Worm (Caenorhabditis elegans): ENCODE measurements around the gene R02D5.10.
A peak's percentile ranks its signal among the peaks of the same experiment; 100 is the strongest.

Gene R02D5.10

DNA sequence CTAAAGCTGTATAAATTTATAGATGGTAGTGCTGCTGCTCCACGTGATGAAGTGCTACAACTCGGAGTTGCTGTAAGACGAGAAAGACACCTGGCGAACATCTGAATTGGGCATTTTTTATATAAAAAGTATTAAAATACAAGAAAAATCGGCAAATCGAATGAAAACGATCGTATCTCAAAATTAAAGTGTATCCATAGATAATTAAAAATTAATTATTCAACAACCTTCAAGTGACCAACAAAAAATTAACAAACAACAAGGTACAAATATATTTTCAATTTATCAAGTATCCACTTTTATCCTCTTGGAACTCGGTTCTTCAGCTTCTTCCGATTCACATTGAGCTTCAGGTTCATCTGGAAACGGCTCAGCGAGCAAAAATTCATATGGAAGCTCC lies 37.2 kb downstream of the R02D5.10 start, which contains the start of gene R02D5.8:
TSS of gene R02D5.8 (minus strand) at position 101 of the 400 bp plus-strand sequence.
- TF ChIP-seq ceh-58 (GFP tag; IDR thresholded peaks at IDR 0.05), result no peak
- TF ChIP-seq bed-1 (GFP tag; IDR thresholded peaks at IDR 0.05), result no peak
- TF ChIP-seq snpc-4 (GFP tag; optimal IDR thresholded peaks at IDR 0.05), result no peak
- TF ChIP-seq snpc-4 (tag; optimal IDR thresholded peaks at IDR 0.05), result no peak
- no peak for TF ChIP-seq madf-8 (GFP tag; conservative IDR thresholded peaks at IDR 0.05)
- TF ChIP-seq madf-10 (tag; optimal IDR thresholded peaks at IDR 0.05), result no peak
- no peak for TF ChIP-seq hsf-1 (GFP tag; IDR thresholded peaks at IDR 0.05)
- no peak for TF ChIP-seq die-1 (tag; optimal IDR thresholded peaks at IDR 0.05)
- no peak for TF ChIP-seq F49E8.2 (tag; optimal IDR thresholded peaks at IDR 0.05; ENCODE audit: insufficient read depth)
- no peak for TF ChIP-seq Y79H2A.3 (GFP tag; conservative IDR thresholded peaks at IDR 0.05)

DNA sequence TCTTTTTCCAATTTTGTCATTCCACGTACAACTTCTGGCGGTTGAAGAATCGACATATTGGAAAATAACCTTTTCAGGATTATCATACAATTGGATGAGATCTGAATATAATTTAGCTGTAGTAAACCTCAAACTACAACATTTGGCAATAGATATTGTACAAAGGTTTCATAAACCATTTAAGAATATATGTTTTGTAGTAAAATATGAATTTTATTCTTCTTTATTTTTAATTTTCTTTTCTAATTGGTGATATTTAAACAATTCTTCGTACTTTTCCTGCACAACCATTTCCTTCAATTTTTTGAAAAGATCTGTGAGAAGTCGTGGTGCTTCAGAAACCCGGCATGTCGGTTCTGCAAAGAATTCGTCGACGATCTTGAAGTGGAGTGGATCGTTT lies 38.9 kb downstream of the R02D5.10 start, which contains the start of gene C53A5.17:
TSS of gene C53A5.17 (minus strand) at position 101 of the 400 bp plus-strand sequence.
- no peak for TF ChIP-seq pha-4 (tag; optimal IDR thresholded peaks at IDR 0.05)
- no peak for TF ChIP-seq ceh-91 (GFP tag; IDR thresholded peaks at IDR 0.05)
- no peak for TF ChIP-seq die-1 (tag; optimal IDR thresholded peaks at IDR 0.05)
- no peak for TF ChIP-seq F37B4.10 (GFP tag; IDR thresholded peaks at IDR 0.05)
- TF ChIP-seq madf-8 (GFP tag; conservative IDR thresholded peaks at IDR 0.05), result no peak
- TF ChIP-seq mcd-1 (GFP tag; IDR thresholded peaks at IDR 0.05), result no peak
- no peak for TF ChIP-seq mxl-1 (tag; optimal IDR thresholded peaks at IDR 0.05)
- no peak for TF ChIP-seq somi-1 (GFP tag; optimal IDR thresholded peaks at IDR 0.05)
- TF ChIP-seq rec-8 (tag; optimal IDR thresholded peaks at IDR 0.05), result no peak
- TF ChIP-seq K12H6.12 (tag; optimal IDR thresholded peaks at IDR 0.05), result no peak
- no peak for TF ChIP-seq mel-28 (tag; optimal IDR thresholded peaks at IDR 0.05; ENCODE audit: borderline replicate concordance)

DNA sequence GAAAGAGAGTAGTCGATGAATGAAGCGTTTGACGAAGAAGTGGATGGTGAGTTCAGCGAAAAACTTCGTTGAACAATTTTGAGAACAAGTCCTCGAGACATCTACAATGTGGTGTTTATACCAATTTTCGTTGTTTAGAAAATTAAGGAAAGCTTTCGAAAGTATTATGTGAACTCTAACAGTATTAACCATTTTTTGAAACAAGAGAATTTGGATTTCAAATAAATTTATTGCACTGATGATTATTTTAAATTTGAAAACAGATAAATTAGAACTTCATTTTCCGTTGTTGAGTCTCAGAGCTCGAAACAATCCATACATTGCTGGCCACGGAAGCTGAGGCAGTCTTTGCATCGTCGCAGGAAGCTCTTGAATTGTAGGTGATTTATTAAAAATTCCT lies 40.4 kb downstream of the R02D5.10 start, which contains the start of gene C53A5.16:
TSS of gene C53A5.16 (minus strand) at position 101 of the 400 bp plus-strand sequence.
- TF ChIP-seq mes-4 (tag; optimal IDR thresholded peaks at IDR 0.05), result no peak
- TF ChIP-seq lag-1 (GFP tag; IDR thresholded peaks at IDR 0.05), result no peak
- TF ChIP-seq him-1 (tag; optimal IDR thresholded peaks at IDR 0.05), result no peak
- no peak for TF ChIP-seq pbrm-1 (GFP tag; IDR thresholded peaks at IDR 0.05)
- no peak for TF ChIP-seq madf-6 (GFP tag; IDR thresholded peaks at IDR 0.05)
- TF ChIP-seq bed-2 (GFP tag; IDR thresholded peaks at IDR 0.05), result no peak
- no peak for TF ChIP-seq cebp-1 (GFP tag; IDR thresholded peaks at IDR 0.05)
- TF ChIP-seq cebp-1 (tag; optimal IDR thresholded peaks at IDR 0.05), result no peak
- no peak for TF ChIP-seq egl-18 (GFP tag; IDR thresholded peaks at IDR 0.05)
- no peak for TF ChIP-seq F55B11.4 (tag; optimal IDR thresholded peaks at IDR 0.05; ENCODE audit: borderline replicate concordance, insufficient read depth)
- no peak for TF ChIP-seq ZK185.1 (tag; optimal IDR thresholded peaks at IDR 0.05; ENCODE audit: poor library complexity, severe bottlenecking)
- TF ChIP-seq nhr-90 (tag; optimal IDR thresholded peaks at IDR 0.05), result no peak
- no peak for TF ChIP-seq mxl-1 (tag; optimal IDR thresholded peaks at IDR 0.05)
- no peak for TF ChIP-seq efl-1 (GFP tag; optimal IDR thresholded peaks at IDR 0.05)
- no peak for TF ChIP-seq let-526 (GFP tag; IDR thresholded peaks at IDR 0.05)

DNA sequence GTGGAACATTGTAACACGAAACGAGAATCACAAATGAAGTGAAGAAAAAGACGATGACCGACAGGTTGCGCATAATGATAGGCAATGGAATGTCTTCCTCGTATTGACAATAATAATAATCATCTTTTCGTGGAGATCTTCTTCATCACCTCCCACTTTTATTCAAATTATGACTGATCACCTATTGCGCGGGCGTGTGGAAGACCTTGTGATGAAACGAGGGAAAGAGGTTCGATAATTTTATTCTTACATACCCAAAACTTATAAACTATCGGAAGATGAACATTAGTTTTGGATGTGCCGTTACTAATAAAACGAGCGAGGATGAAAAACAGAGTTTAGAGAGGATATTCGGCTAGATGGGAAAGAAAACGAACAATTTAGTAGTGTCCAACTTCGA lies 41.0 kb downstream of the R02D5.10 start, which contains the start of gene C53A5.2:
TSS of gene C53A5.2 (minus strand) at position 101 of the 400 bp plus-strand sequence.
- no peak for TF ChIP-seq K12H6.12 (tag; optimal IDR thresholded peaks at IDR 0.05)
- 0 out of 2 replicates have a peak, but pooled peaks have one; percentile 33 for TF ChIP-seq Y56A3A.18 (GFP tag; IDR thresholded peaks at IDR 0.05)

All from whole organism, young adult.